Worm (Caenorhabditis elegans) whole organism, midembryonic: ENCODE measurements around the gene F44E2.3.

Source experiments
- T22C8.4 ChIP-seq: fragments of 200-800 bp; sonication (Bioruptor generic); IDR thresholded peaks from 2 replicates; pipeline ENCODE4 v1.3.6; 2022; ENCODE audit warnings: missing genetic modification characterization, missing compliant biosample characterization
- cog-1 ChIP-seq: sonication (generic microtip); optimal IDR thresholded peaks from 2 replicates; lab custom pipeline; 2016; ENCODE audit warnings: missing genetic modification characterization, missing compliant biosample characterization
- flt-1 ChIP-seq: fragments of 200-800 bp; sonication (Bioruptor generic); IDR thresholded peaks from 2 replicates; pipeline ENCODE4 v1.3.6; 2022; ENCODE audit warnings: missing genetic modification characterization, missing compliant biosample characterization
- klf-2 ChIP-seq: fragments of 200-800 bp; sonication (Bioruptor generic); conservative IDR thresholded peaks from 2 replicates; pipeline ENCODE4 v1.3.6; 2022; ENCODE audit warnings: missing genetic modification reagents, missing genetic modification characterization, missing compliant biosample characterization
- med-1 ChIP-seq: sonication (generic microtip); optimal IDR thresholded peaks from 2 replicates; lab custom pipeline; 2017; ENCODE audit warnings: missing genetic modification characterization, mild to moderate bottlenecking, missing compliant biosample characterization, antibody characterized with exemption, missing genetic modification reagents; ENCODE audit not compliant: insufficient read depth
- ref-1 ChIP-seq: fragments of 200-800 bp; sonication (Bioruptor generic); conservative IDR thresholded peaks from 2 replicates; pipeline ENCODE4 v1.3.6; 2022; ENCODE audit warnings: missing genetic modification reagents, missing genetic modification characterization, missing compliant biosample characterization
- tab-1 ChIP-seq: fragments of 200-800 bp; sonication (Bioruptor generic); IDR thresholded peaks from 2 replicates; pipeline ENCODE4 v1.3.6; 2022; ENCODE audit warnings: missing genetic modification characterization, missing compliant biosample characterization
- ztf-23 ChIP-seq: fragments of 200-800 bp; sonication (Bioruptor generic); IDR thresholded peaks from 2 replicates; pipeline ENCODE4 v1.3.6; 2022; ENCODE audit warnings: missing genetic modification reagents, missing genetic modification characterization, missing compliant biosample characterization
- ztf-29 ChIP-seq: fragments of 200-800 bp; sonication (Bioruptor generic); IDR thresholded peaks from 2 replicates; pipeline ENCODE4 v1.3.6; 2022; ENCODE audit warnings: missing genetic modification reagents, missing genetic modification characterization, missing compliant biosample characterization

F44E2.3 gene

DNA sequence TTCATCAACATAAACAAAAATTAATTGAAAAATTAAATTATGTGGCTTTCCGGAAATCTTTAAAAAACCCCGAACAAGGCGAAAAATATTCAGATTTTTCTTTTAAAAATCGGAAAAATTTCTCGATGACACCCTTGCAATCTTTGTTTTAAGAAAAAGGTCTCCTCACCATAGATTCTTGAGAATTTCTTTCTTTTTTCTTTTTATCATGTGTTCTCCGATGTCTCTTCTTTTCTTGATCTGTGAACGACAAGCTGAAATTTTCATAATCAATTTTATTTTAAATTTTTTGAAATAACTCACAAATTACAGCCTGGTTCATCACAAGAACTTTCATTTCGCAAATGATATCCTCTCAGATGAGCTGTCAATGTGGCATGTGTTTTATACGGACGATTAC lies 37.9 kb downstream of the F44E2.3 start, which contains the start of the genes zfp-1 and F54F2.14:
zfp-1 (plus strand) TSS at position 301 of the 400 bp plus-strand sequence.
F54F2.14 (plus strand) TSS at position 312 of the 400 bp plus-strand sequence.
- no peak for TF ChIP-seq med-1 (GFP tag; lab: Kevin White, UChicago)
- no peak for TF ChIP-seq klf-2 (GFP tag; lab: Robert Waterston, UW)
- no peak for TF ChIP-seq ztf-29 (GFP tag; lab: Robert Waterston, UW)
- no peak for TF ChIP-seq cog-1 (tag; lab: Kevin White, UChicago)
- no peak for TF ChIP-seq ref-1 (GFP tag; lab: Robert Waterston, UW)
- no peak for TF ChIP-seq T22C8.4 (GFP tag; lab: Robert Waterston, UW)
- no peak for TF ChIP-seq tab-1 (GFP tag; lab: Robert Waterston, UW)
- no peak for TF ChIP-seq flt-1 (GFP tag; lab: Robert Waterston, UW)
- TF ChIP-seq ztf-23 = no peak

DNA sequence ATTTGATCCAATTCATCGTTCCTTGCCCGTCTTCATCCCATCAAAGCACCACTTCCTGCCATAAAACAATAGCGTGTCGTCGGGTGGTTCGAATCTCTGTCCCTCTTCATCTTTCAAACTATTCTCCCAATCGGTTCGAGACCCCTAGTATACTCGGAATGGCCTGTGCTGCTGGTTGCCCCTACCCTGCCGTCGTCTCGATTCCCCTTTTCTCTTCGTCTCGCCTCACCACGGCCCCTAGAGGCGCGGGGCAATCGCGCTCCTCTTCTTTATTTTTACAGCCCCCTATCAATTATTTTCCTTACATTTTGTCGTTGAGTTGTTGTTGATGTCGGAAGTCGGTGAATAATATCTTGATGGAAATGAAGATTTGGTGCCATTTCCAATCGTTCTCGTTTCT lies 40.4 kb downstream of the F44E2.3 start:
- TF ChIP-seq med-1 (GFP tag; lab: Kevin White, UChicago) = no peak
- no peak for TF ChIP-seq klf-2 (GFP tag; lab: Robert Waterston, UW)
- no peak for TF ChIP-seq ztf-23
- TF ChIP-seq cog-1 (tag; lab: Kevin White, UChicago) = no peak

- TF ChIP-seq ztf-29 (GFP tag; lab: Robert Waterston, UW) (no peak), klf-2 (GFP tag; lab: Robert Waterston, UW) (no peak), ztf-23 (no peak), flt-1 (GFP tag; lab: Robert Waterston, UW) (no peak), T22C8.4 (GFP tag; lab: Robert Waterston, UW) (no peak), cog-1 (tag; lab: Kevin White, UChicago) (no peak)
These were observed 43.0 kb downstream of the F44E2.3 start, which contains the start of gene K02D10.8 for ce11 chrIII:8786077-8786476. K02D10.8 (plus strand) TSS chrIII:8786377.

- TF ChIP-seq tab-1 (GFP tag; lab: Robert Waterston, UW) = no peak
- TF ChIP-seq T22C8.4 (GFP tag; lab: Robert Waterston, UW) = no peak
- no peak for TF ChIP-seq klf-2 (GFP tag; lab: Robert Waterston, UW)
- no peak for TF ChIP-seq ztf-23
- TF ChIP-seq flt-1 (GFP tag; lab: Robert Waterston, UW) = no peak
- TF ChIP-seq cog-1 (tag; lab: Kevin White, UChicago) = no peak
- TF ChIP-seq ztf-29 (GFP tag; lab: Robert Waterston, UW) = no peak
- TF ChIP-seq med-1 (GFP tag; lab: Kevin White, UChicago) = no peak
- TF ChIP-seq ref-1 (GFP tag; lab: Robert Waterston, UW) = no peak
These were observed 43.7 kb downstream of the F44E2.3 start for ce11 chrIII:8785426-8785825.

DNA sequence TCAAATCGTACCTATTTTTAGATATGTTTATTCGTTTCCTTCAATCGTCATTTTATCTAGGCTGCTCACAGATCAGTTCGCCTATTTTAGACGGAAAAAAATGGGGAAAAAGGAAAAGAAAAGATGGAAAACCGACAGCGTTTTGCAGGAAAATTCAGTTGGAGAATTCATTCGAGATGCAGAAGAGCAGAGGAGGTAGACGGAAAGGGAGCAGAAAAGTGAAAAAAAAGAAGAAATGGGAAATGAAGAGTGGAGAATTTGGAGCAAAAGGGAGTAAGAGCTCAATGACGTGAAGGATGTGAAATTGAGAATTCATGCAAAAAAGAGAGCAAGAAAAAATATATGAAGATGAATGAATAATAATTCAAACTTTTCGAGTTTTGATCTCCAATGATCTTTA lies 44.6 kb downstream of the F44E2.3 start:
- no peak for TF ChIP-seq T22C8.4 (GFP tag; lab: Robert Waterston, UW)
- TF ChIP-seq flt-1 (GFP tag; lab: Robert Waterston, UW) = no peak
- no peak for TF ChIP-seq tab-1 (GFP tag; lab: Robert Waterston, UW)
- TF ChIP-seq cog-1 (tag; lab: Kevin White, UChicago) = no peak
- no peak for TF ChIP-seq ref-1 (GFP tag; lab: Robert Waterston, UW)
- no peak for TF ChIP-seq klf-2 (GFP tag; lab: Robert Waterston, UW)
- no peak for TF ChIP-seq ztf-29 (GFP tag; lab: Robert Waterston, UW)
- no peak for TF ChIP-seq ztf-23
- TF ChIP-seq med-1 (GFP tag; lab: Kevin White, UChicago) = no peak

- TF ChIP-seq ztf-29 (GFP tag; lab: Robert Waterston, UW) (no peak), tab-1 (GFP tag; lab: Robert Waterston, UW) (no peak), flt-1 (GFP tag; lab: Robert Waterston, UW) (no peak), cog-1 (tag; lab: Kevin White, UChicago) (no peak), ztf-23 (no peak)
These were observed 46.4 kb downstream of the F44E2.3 start for ce11 chrIII:8782744-8783143.

DNA sequence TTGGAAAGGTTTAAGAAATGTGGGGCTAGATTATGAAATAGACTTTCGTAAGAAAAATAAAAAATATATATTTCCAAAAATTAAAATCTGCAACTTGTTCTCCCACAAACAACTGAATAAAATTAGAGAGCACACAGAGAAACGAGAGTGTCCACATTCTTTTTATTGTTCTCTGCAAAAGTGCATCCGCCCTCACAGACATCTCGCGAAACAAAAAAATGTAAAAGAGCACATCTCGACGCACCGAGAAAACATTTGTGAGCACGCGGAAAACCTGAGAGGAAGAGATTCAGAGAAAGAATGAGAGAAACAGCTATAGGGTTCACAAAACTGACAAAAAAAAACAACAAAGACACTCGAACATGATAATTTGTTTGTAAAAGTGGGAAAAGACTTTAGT lies 47.0 kb downstream of the F44E2.3 start:
- TF ChIP-seq cog-1 (tag; lab: Kevin White, UChicago) (no peak), med-1 (GFP tag; lab: Kevin White, UChicago) (no peak), flt-1 (GFP tag; lab: Robert Waterston, UW) (no peak), tab-1 (GFP tag; lab: Robert Waterston, UW) (no peak), ztf-29 (GFP tag; lab: Robert Waterston, UW) (no peak), klf-2 (GFP tag; lab: Robert Waterston, UW) (no peak), T22C8.4 (GFP tag; lab: Robert Waterston, UW) (no peak), ref-1 (GFP tag; lab: Robert Waterston, UW) (no peak), ztf-23 (no peak)

ce11 chrIII:8780473-8780872 lies 48.6 kb downstream of the F44E2.3 start:
- TF ChIP-seq cog-1 (tag; lab: Kevin White, UChicago) (no peak), T22C8.4 (GFP tag; lab: Robert Waterston, UW) (no peak), ztf-29 (GFP tag; lab: Robert Waterston, UW) (no peak), ref-1 (GFP tag; lab: Robert Waterston, UW) (no peak), flt-1 (GFP tag; lab: Robert Waterston, UW) (no peak), klf-2 (GFP tag; lab: Robert Waterston, UW) (no peak), med-1 (GFP tag; lab: Kevin White, UChicago) (no peak), tab-1 (GFP tag; lab: Robert Waterston, UW) (no peak), ztf-23 (no peak)

ce11 chrIII:8779912-8780311 lies 49.2 kb downstream of the F44E2.3 start, which contains the start of gene K02D10.4:
K02D10.4 (minus strand) TSS chrIII:8780012.
- no peak for TF ChIP-seq ztf-29 (GFP tag; lab: Robert Waterston, UW)
- TF ChIP-seq cog-1 (tag; lab: Kevin White, UChicago) = no peak
- TF ChIP-seq flt-1 (GFP tag; lab: Robert Waterston, UW) = no peak
- no peak for TF ChIP-seq tab-1 (GFP tag; lab: Robert Waterston, UW)
- TF ChIP-seq med-1 (GFP tag; lab: Kevin White, UChicago) = no peak
- no peak for TF ChIP-seq ztf-23
- no peak for TF ChIP-seq klf-2 (GFP tag; lab: Robert Waterston, UW)
- TF ChIP-seq T22C8.4 (GFP tag; lab: Robert Waterston, UW) = no peak
- TF ChIP-seq ref-1 (GFP tag; lab: Robert Waterston, UW) = no peak
